Fruit fly (Drosophila melanogaster) whole organism, embryonic: ENCODE results near the gene Cpsf73.

ENCODE experiments used
- Blimp-1 ChIP-seq: fragments of 200-800 bp; sonication (Bioruptor generic); optimal IDR thresholded peaks from 3 replicates; lab custom pipeline; 2018; ENCODE audit warnings: missing biosample characterization, missing genetic modification characterization, mild to moderate bottlenecking, moderate library complexity, missing genetic modification reagents
- BtbVII ChIP-seq: fragments of 200-800 bp; sonication (Bioruptor generic); optimal IDR thresholded peaks from 3 replicates; lab custom pipeline; 2017; ENCODE audit warnings: missing biosample characterization, mild to moderate bottlenecking, missing genetic modification characterization
- Bteb2 ChIP-seq: fragments of 200-800 bp; sonication (Bioruptor generic); optimal IDR thresholded peaks from 2 replicates; lab custom pipeline; 2016; ENCODE audit warnings: missing biosample characterization, missing genetic modification characterization
- CG10543 ChIP-seq: fragments of 200-800 bp; sonication (Bioruptor generic); optimal IDR thresholded peaks from 3 replicates; lab custom pipeline; 2017; ENCODE audit warnings: missing biosample characterization, mild to moderate bottlenecking, missing genetic modification characterization, moderate library complexity
- CG11093 ChIP-seq: fragments of 200-800 bp; sonication (Bioruptor generic); IDR thresholded peaks from 3 replicates; pipeline ENCODE4 v1.3.6; 2022; ENCODE audit warnings: missing biosample characterization, missing genetic modification characterization
- CG11456 ChIP-seq: fragments of 200-800 bp; sonication (Bioruptor generic); IDR thresholded peaks from 3 replicates; pipeline ENCODE4 v1.3.6; 2022; ENCODE audit warnings: missing biosample characterization, missing genetic modification characterization
- CG12659 ChIP-seq: fragments of 200-800 bp; sonication (Bioruptor generic); optimal IDR thresholded peaks from 3 replicates; lab custom pipeline; 2017; ENCODE audit warnings: mild to moderate bottlenecking, missing biosample characterization, missing genetic modification reagents, missing genetic modification characterization
- CG13296 ChIP-seq: fragments of 200-800 bp; sonication (Bioruptor generic); optimal IDR thresholded peaks from 3 replicates; lab custom pipeline; 2018; ENCODE audit warnings: missing biosample characterization, mild to moderate bottlenecking, missing genetic modification characterization
- CG16863 ChIP-seq: fragments of 200-800 bp; sonication (Bioruptor generic); optimal IDR thresholded peaks from 3 replicates; lab custom pipeline; 2016; ENCODE audit warnings: missing biosample characterization, missing genetic modification characterization
- CG17568 ChIP-seq: fragments of 200-800 bp; sonication (Bioruptor generic); optimal IDR thresholded peaks from 2 replicates; lab custom pipeline; 2018; ENCODE audit warnings: missing biosample characterization, mild to moderate bottlenecking, missing genetic modification characterization, moderate library complexity
- CG17802 ChIP-seq: fragments of 200-800 bp; sonication (Bioruptor generic); optimal IDR thresholded peaks from 2 replicates; lab custom pipeline; 2018; ENCODE audit warnings: missing biosample characterization, mild to moderate bottlenecking, missing genetic modification characterization, moderate library complexity
- CG2116 ChIP-seq: fragments of 200-800 bp; sonication (Bioruptor generic); optimal IDR thresholded peaks from 3 replicates; lab custom pipeline; 2018; ENCODE audit warnings: missing biosample characterization, mild to moderate bottlenecking, missing genetic modification characterization
- CG2120 ChIP-seq: fragments of 200-800 bp; sonication (Bioruptor generic); optimal IDR thresholded peaks from 3 replicates; lab custom pipeline; 2016; ENCODE audit warnings: missing biosample characterization, missing genetic modification characterization
- CG3281 ChIP-seq: fragments of 200-800 bp; sonication (Bioruptor generic); optimal IDR thresholded peaks from 3 replicates; lab custom pipeline; 2017; ENCODE audit warnings: missing biosample characterization, mild to moderate bottlenecking, missing genetic modification characterization
- CG33557 ChIP-seq: fragments of 200-800 bp; sonication (Bioruptor generic); optimal IDR thresholded peaks from 2 replicates; lab custom pipeline; 2019; ENCODE audit warnings: missing biosample characterization, mild to moderate bottlenecking, missing genetic modification characterization, moderate library complexity
- CG3407 ChIP-seq: fragments of 200-800 bp; sonication (Bioruptor generic); optimal IDR thresholded peaks from 2 replicates; lab custom pipeline; 2018; ENCODE audit warnings: missing biosample characterization, mild to moderate bottlenecking, missing genetic modification characterization
- CG4617 ChIP-seq: fragments of 200-800 bp; sonication (Bioruptor generic); optimal IDR thresholded peaks from 3 replicates; lab custom pipeline; 2016; ENCODE audit warnings: missing biosample characterization, missing genetic modification characterization, borderline replicate concordance
- CG6683 ChIP-seq: fragments of 200-800 bp; sonication (Bioruptor generic); optimal IDR thresholded peaks from 2 replicates; lab custom pipeline; 2017; ENCODE audit warnings: missing biosample characterization, mild to moderate bottlenecking, missing genetic modification characterization, missing genetic modification reagents
- CG6689 ChIP-seq: fragments of 200-800 bp; sonication (Bioruptor generic); IDR thresholded peaks from 2 replicates; pipeline ENCODE4 v1.3.6; 2022; ENCODE audit warnings: missing biosample characterization, missing genetic modification characterization
- CG8359 ChIP-seq: fragments of 200-800 bp; sonication (Bioruptor generic); optimal IDR thresholded peaks from 2 replicates; lab custom pipeline; 2017; ENCODE audit warnings: missing biosample characterization, mild to moderate bottlenecking, missing genetic modification characterization, borderline replicate concordance
- CG8944 ChIP-seq: fragments of 200-800 bp; sonication (Bioruptor generic); optimal IDR thresholded peaks from 3 replicates; lab custom pipeline; 2016; ENCODE audit warnings: missing biosample characterization, missing genetic modification characterization
- CG9215 ChIP-seq: fragments of 200-800 bp; sonication (Bioruptor generic); IDR thresholded peaks from 2 replicates; pipeline ENCODE4 v1.3.6; 2022; ENCODE audit warnings: missing biosample characterization, missing genetic modification characterization
- Dip3 ChIP-seq: fragments of 200-800 bp; sonication (Bioruptor generic); optimal IDR thresholded peaks from 3 replicates; lab custom pipeline; 2016; ENCODE audit warnings: missing biosample characterization, missing genetic modification characterization
- ERR ChIP-seq: fragments of 200-800 bp; sonication (Bioruptor generic); optimal IDR thresholded peaks from 2 replicates; lab custom pipeline; 2016; ENCODE audit warnings: missing biosample characterization, missing genetic modification characterization
- Eip74EF ChIP-seq, 2 experiments: fragments of 200-800 bp in 1 of 2; fragments of >200 bp in 1 of 2; sonication (Bioruptor generic) in 1 of 2; optimal IDR thresholded peaks; 2 replicates each; lab custom pipeline; 2017 to 2019; ENCODE audit warnings: missing biosample characterization in 2 of 2, missing genetic modification characterization in 2 of 2, mild to moderate bottlenecking in 1 of 2, moderate library complexity in 1 of 2
- Fer1 ChIP-seq: fragments of 200-800 bp; sonication (Bioruptor generic); optimal IDR thresholded peaks from 2 replicates; lab custom pipeline; 2017; ENCODE audit warnings: missing biosample characterization, mild to moderate bottlenecking, missing genetic modification characterization
- Fer3 ChIP-seq: fragments of 200-800 bp; sonication (Bioruptor generic); optimal IDR thresholded peaks from 2 replicates; lab custom pipeline; 2018; ENCODE audit warnings: missing biosample characterization, mild to moderate bottlenecking, missing genetic modification characterization, moderate library complexity
- H2.0 ChIP-seq: fragments of 200-800 bp; sonication (Bioruptor generic); IDR thresholded peaks from 2 replicates; pipeline ENCODE4 v1.3.6; 2022; ENCODE audit warnings: missing biosample characterization, missing genetic modification characterization
- MBD-R2 ChIP-seq: fragments of 200-800 bp; sonication (Bioruptor generic); IDR thresholded peaks from 2 replicates; pipeline ENCODE4 v1.3.6; 2022; ENCODE audit warnings: missing biosample characterization, missing genetic modification characterization
- Med ChIP-seq: fragments of 200-800 bp; sonication (Bioruptor generic); peaks from one replicate; lab custom pipeline; 2016; ENCODE audit warnings: missing biosample characterization, missing genetic modification characterization, mild to moderate bottlenecking, inconsistent platforms, moderate library complexity
- NfI ChIP-seq: fragments of 200-800 bp; sonication (Bioruptor generic); optimal IDR thresholded peaks from 3 replicates; lab custom pipeline; 2018; ENCODE audit warnings: missing biosample characterization, mild to moderate bottlenecking, missing genetic modification characterization, moderate library complexity
- Pdp1 ChIP-seq, 2 experiments: fragments of 200-800 bp; sonication (Bioruptor generic); optimal IDR thresholded peaks; 3 replicates each; lab custom pipeline; 2016; ENCODE audit warnings: missing biosample characterization in 2 of 2, missing genetic modification characterization in 2 of 2, mild to moderate bottlenecking in 1 of 2, moderate library complexity in 1 of 2
- Sox102F ChIP-seq: fragments of 200-800 bp; sonication (Bioruptor generic); optimal IDR thresholded peaks from 2 replicates; lab custom pipeline; 2018; ENCODE audit warnings: missing biosample characterization, mild to moderate bottlenecking, missing genetic modification characterization, moderate library complexity
- YL-1 ChIP-seq: fragments of 200-800 bp; sonication (Bioruptor generic); optimal IDR thresholded peaks from 3 replicates; lab custom pipeline; 2017; ENCODE audit warnings: missing biosample characterization, mild to moderate bottlenecking, missing genetic modification characterization
- bsh ChIP-seq, 2 experiments: fragments of 200-800 bp; sonication (Bioruptor generic); optimal IDR thresholded peaks; 2 replicates each; lab custom pipeline; 2017 to 2018; ENCODE audit warnings: mild to moderate bottlenecking in 2 of 2, missing biosample characterization in 2 of 2, missing genetic modification characterization in 2 of 2, moderate library complexity in 1 of 2
- emc ChIP-seq: fragments of 200-800 bp; sonication (Bioruptor generic); optimal IDR thresholded peaks from 2 replicates; lab custom pipeline; 2016; ENCODE audit warnings: missing biosample characterization, missing genetic modification characterization
- exex ChIP-seq: fragments of 200-800 bp; sonication (Bioruptor generic); optimal IDR thresholded peaks from 4 replicates; lab custom pipeline; 2018; ENCODE audit warnings: missing biosample characterization, mild to moderate bottlenecking, missing genetic modification characterization, moderate library complexity
- fd96Cb ChIP-seq: fragments of 200-800 bp; sonication (Bioruptor generic); optimal IDR thresholded peaks from 2 replicates; lab custom pipeline; 2018; ENCODE audit warnings: missing biosample characterization, mild to moderate bottlenecking, missing genetic modification characterization, moderate library complexity
- ind ChIP-seq: fragments of 200-800 bp; sonication (Bioruptor generic); optimal IDR thresholded peaks from 3 replicates; lab custom pipeline; 2016; ENCODE audit warnings: missing biosample characterization, missing genetic modification characterization
- kay ChIP-seq: fragments of 200-800 bp; sonication (Bioruptor generic); optimal IDR thresholded peaks from 2 replicates; lab custom pipeline; 2016; ENCODE audit warnings: missing biosample characterization, missing genetic modification characterization
- klu ChIP-seq: fragments of 200-800 bp; sonication (Bioruptor generic); IDR thresholded peaks from 2 replicates; pipeline ENCODE4 v1.3.6; 2022; ENCODE audit warnings: missing biosample characterization, missing genetic modification characterization
- pan ChIP-seq, 4 experiments: fragments of >200 bp in 3 of 4; fragments of 200-800 bp in 1 of 4; sonication (Bioruptor generic) in 1 of 4; optimal IDR thresholded peaks in 3 of 4; IDR thresholded peaks in 1 of 4; 2 replicates each; pipeline versions ENCODE4 v1.3.6 to Lab custom; 2017 to 2022; ENCODE audit warnings: missing biosample characterization in 2 of 4, missing genetic modification characterization in 2 of 4, mixed read lengths in 1 of 4
- peb ChIP-seq: fragments of 200-800 bp; sonication (Bioruptor generic); IDR thresholded peaks from 2 replicates; pipeline ENCODE4 v1.3.6; 2022; ENCODE audit warnings: missing biosample characterization, missing genetic modification characterization
- psq ChIP-seq: fragments of 200-800 bp; sonication (Bioruptor generic); optimal IDR thresholded peaks from 2 replicates; lab custom pipeline; 2017; ENCODE audit warnings: missing biosample characterization, missing genetic modification characterization
- row ChIP-seq: fragments of 200-800 bp; sonication (Bioruptor generic); IDR thresholded peaks from 3 replicates; pipeline ENCODE4 v1.3.6; 2022; ENCODE audit warnings: missing biosample characterization, missing genetic modification characterization
- sens ChIP-seq: fragments of 200-800 bp; sonication (Bioruptor generic); peaks from one replicate; lab custom pipeline; 2016; ENCODE audit warnings: missing biosample characterization, missing genetic modification characterization
- so ChIP-seq: fragments of 200-800 bp; sonication (Bioruptor generic); IDR thresholded peaks from 3 replicates; pipeline ENCODE4 v1.3.6; 2022; ENCODE audit warnings: missing biosample characterization, missing genetic modification characterization
- tin ChIP-seq: fragments of 200-800 bp; sonication (Bioruptor generic); optimal IDR thresholded peaks from 3 replicates; lab custom pipeline; 2016; ENCODE audit warnings: missing biosample characterization, missing genetic modification characterization

The Cpsf73 gene

dm6 chr3R:18670441-18671111 is 7.2 kb upstream of the Cpsf73 start (continued):
- TF ChIP-seq sens (peak; percentile 91), bsh (GFP tag; optimal IDR thresholded peaks at IDR 0.05; lab: Kevin White, UChicago) (peak in 1 of 2 experiments; percentile 72), CG11456 (GFP tag; lab: Robert Waterston, UW) (no peak), CG3281 (GFP tag; lab: Kevin White, UChicago) (peak; percentile 18), CG2120 (GFP tag; lab: Kevin White, UChicago) (peak; percentile 2), pan (optimal IDR thresholded peaks at IDR 0.05; lab: Kevin White, UChicago) (no peak), pan (GFP tag; optimal IDR thresholded peaks at IDR 0.05 in 1 of 2, IDR thresholded peaks at IDR 0.05 in 1 of 2) (peak in 1 of 2 experiments; percentile 26), CG4617 (GFP tag; lab: Kevin White, UChicago) (no peak), CG33557 (GFP tag; lab: Kevin White, UChicago) (peak; percentile 14), klu (GFP tag; lab: Robert Waterston, UW) (peak; percentile 20; the same call in 1 of the 2 replicates), Med (GFP tag; lab: Kevin White, UChicago) (peak; percentile 85), MBD-R2 (GFP tag; lab: Robert Waterston, UW) (peak; percentile 29; the same call in 1 of the 2 replicates), ERR (GFP tag; lab: Kevin White, UChicago) (no peak), emc (GFP tag; lab: Kevin White, UChicago) (no peak), Eip74EF (GFP tag; optimal IDR thresholded peaks at IDR 0.05; lab: Kevin White, UChicago) (peak in 1 of 2 experiments; percentile 84), CG11093 (0 out of 3 replicates have a peak, but pooled peaks have one; percentile 37), peb (GFP tag; lab: Robert Waterston, UW) (0 out of 2 replicates have a peak, but pooled peaks have one; percentile 7), CG17802 (no peak), CG17568 (GFP tag; lab: Kevin White, UChicago) (no peak), CG13296 (peak; percentile 64), psq (no peak), Dip3 (GFP tag; lab: Kevin White, UChicago) (no peak), CG6683 (GFP tag; lab: Kevin White, UChicago) (no peak), Fer3 (tag; lab: Kevin White, UChicago) (peak; percentile 42), Blimp-1 (GFP tag; lab: Kevin White, UChicago) (peak; percentile 95), so (GFP tag; lab: Robert Waterston, UW) (no peak), YL-1 (no peak), CG8944 (GFP tag; lab: Kevin White, UChicago) (no peak), CG8359 (GFP tag; lab: Kevin White, UChicago) (no peak), Sox102F (GFP tag; lab: Kevin White, UChicago) (peak; percentile 71)

- peak; percentile 40 for TF ChIP-seq CG2120 (GFP tag; lab: Kevin White, UChicago)
- peak; percentile 24; the same call in 1 of the 2 replicates for TF ChIP-seq CG9215 (GFP tag; lab: Robert Waterston, UW)
- TF ChIP-seq row (GFP tag; lab: Robert Waterston, UW): peak; percentile 78
- peak; percentile 48 for TF ChIP-seq CG10543 (GFP tag; lab: Kevin White, UChicago)
- TF ChIP-seq Pdp1 (GFP tag; optimal IDR thresholded peaks at IDR 0.05; lab: Kevin White, UChicago): peak; percentile 24 to 86
- TF ChIP-seq exex (tag; lab: Kevin White, UChicago): no peak
- no peak for TF ChIP-seq Bteb2 (GFP tag; lab: Kevin White, UChicago)
- peak; percentile 46 for TF ChIP-seq Fer1 (GFP tag; lab: Kevin White, UChicago)
- TF ChIP-seq NfI: peak; percentile 0
- TF ChIP-seq CG16863: peak; percentile 12
- TF ChIP-seq ind: peak; percentile 28
- peak; percentile 10 for TF ChIP-seq CG12659 (GFP tag; lab: Kevin White, UChicago)
- no peak for TF ChIP-seq CG2116 (GFP tag; lab: Kevin White, UChicago)
- TF ChIP-seq tin (GFP tag; lab: Kevin White, UChicago): peak; percentile 12
- TF ChIP-seq CG6689 (GFP tag; lab: Robert Waterston, UW): peak; percentile 18; the same call in 1 of the 2 replicates
- TF ChIP-seq fd96Cb (tag; lab: Kevin White, UChicago): peak; percentile 22
- no peak for TF ChIP-seq CG3407
- TF ChIP-seq BtbVII: peak; percentile 33
- TF ChIP-seq H2.0 (GFP tag; lab: Robert Waterston, UW): no peak
- TF ChIP-seq Sox102F (GFP tag; lab: Kevin White, UChicago): no peak
- peak; percentile 25 for TF ChIP-seq kay
Measured at dm6 chr3R:18669812-18670211, 6.5 kb upstream of the Cpsf73 start.
